Worm (Caenorhabditis elegans) whole organism, L1 larva: ENCODE data around the gene ZK1290.13.

Experiments
- C16A3.4 ChIP-seq: fragments of 150-350 bp; optimal IDR thresholded peaks from 2 replicates; lab custom pipeline; 2014; ENCODE audit warnings: missing biosample characterization, missing genetic modification characterization
- Y116A8C.19 ChIP-seq: sonication (generic microtip); optimal IDR thresholded peaks from 2 replicates; lab custom pipeline; 2016; ENCODE audit warnings: missing compliant biosample characterization, missing genetic modification characterization, borderline replicate concordance
- alr-1 ChIP-seq: fragments of 200-800 bp; sonication (Bioruptor generic); optimal IDR thresholded peaks from 2 replicates; lab custom pipeline; 2018; ENCODE audit warnings: borderline replicate concordance, mild to moderate bottlenecking, missing genetic modification characterization, missing compliant biosample characterization
- blmp-1 ChIP-seq: fragments of 150-350 bp; optimal IDR thresholded peaks from 2 replicates; lab custom pipeline; 2014; ENCODE audit warnings: missing biosample characterization, missing genetic modification characterization
- ceh-63 ChIP-seq: fragments of 200-800 bp; sonication (Bioruptor generic); optimal IDR thresholded peaks from 2 replicates; lab custom pipeline; 2018; ENCODE audit warnings: mild to moderate bottlenecking, missing genetic modification characterization, missing compliant biosample characterization
- ceh-82 ChIP-seq, 3 experiments: fragments of 150-350 bp in 1 of 3; sonication (generic microtip) in 2 of 3; optimal IDR thresholded peaks; 2 replicates each; lab custom pipeline; 2014 to 2017; ENCODE audit warnings: missing biosample characterization in 3 of 3, missing genetic modification characterization in 3 of 3
- ceh-88 ChIP-seq: fragments of 200-800 bp; sonication (Bioruptor generic); IDR thresholded peaks from 2 replicates; pipeline ENCODE4 v1.3.6; 2022; ENCODE audit warnings: missing genetic modification characterization, missing compliant biosample characterization
- ceh-90 ChIP-seq: sonication (generic microtip); optimal IDR thresholded peaks from 2 replicates; lab custom pipeline; 2016; ENCODE audit warnings: missing genetic modification characterization, missing compliant biosample characterization
- efl-1 ChIP-seq, 4 experiments: fragments of 150-350 bp; optimal IDR thresholded peaks in 3 of 4; peaks in 1 of 4; 1 replicate in 1 of 4; 2 replicates in 3 of 4; lab custom pipeline; 2014; ENCODE audit warnings: missing biosample characterization in 2 of 4, missing genetic modification characterization in 2 of 4, missing genetic modification reagents in 2 of 4
- efl-3 ChIP-seq: fragments of 200-800 bp; sonication (Bioruptor generic); optimal IDR thresholded peaks from 2 replicates; lab custom pipeline; 2018; ENCODE audit warnings: mild to moderate bottlenecking, missing genetic modification characterization, missing compliant biosample characterization
- egl-13 ChIP-seq: sonication (generic microtip); optimal IDR thresholded peaks from 2 replicates; lab custom pipeline; 2016; ENCODE audit warnings: missing genotype, missing genetic modification reagents, missing genetic modification characterization, missing compliant biosample characterization
- elt-3 ChIP-seq, 6 experiments: fragments of 150-350 bp in 1 of 6; sonication (generic microtip); optimal IDR thresholded peaks; 2 replicates each; lab custom pipeline; 2017 to 2018; ENCODE audit warnings: missing biosample characterization in 6 of 6, missing genetic modification characterization in 6 of 6, inconsistent platforms in 1 of 6
- fos-1 ChIP-seq: fragments of 150-350 bp; optimal IDR thresholded peaks from 2 replicates; lab custom pipeline; 2014; ENCODE audit warnings: missing biosample characterization, missing genetic modification characterization
- grh-1 ChIP-seq: fragments of 200-800 bp; sonication (Bioruptor generic); IDR thresholded peaks from 2 replicates; pipeline ENCODE4 v1.3.6; 2022; ENCODE audit warnings: missing genetic modification reagents, missing genetic modification characterization, missing compliant biosample characterization
- hlh-17 ChIP-seq: fragments of 200-800 bp; sonication (Bioruptor generic); optimal IDR thresholded peaks from 2 replicates; lab custom pipeline; 2018; ENCODE audit warnings: missing genetic modification characterization, mild to moderate bottlenecking, missing compliant biosample characterization, moderate library complexity, borderline replicate concordance
- irx-1 ChIP-seq: sonication (generic microtip); optimal IDR thresholded peaks from 2 replicates; lab custom pipeline; 2016; ENCODE audit warnings: missing genetic modification characterization, missing compliant biosample characterization
- lin-15B ChIP-seq: fragments of 150-350 bp; sonication (generic microtip); optimal IDR thresholded peaks from 3 replicates; lab custom pipeline; 2014; ENCODE audit warnings: missing biosample characterization, missing genetic modification characterization
- lin-35 ChIP-seq, 2 experiments: fragments of 150-350 bp; optimal IDR thresholded peaks; 2 replicates each; lab custom pipeline; 2014; ENCODE audit warnings: missing biosample characterization in 2 of 2, missing genetic modification characterization in 2 of 2, missing genetic modification reagents in 2 of 2
- mef-2 ChIP-seq: fragments of 150-350 bp; optimal IDR thresholded peaks from 2 replicates; lab custom pipeline; 2014; ENCODE audit warnings: missing biosample characterization, missing genetic modification characterization
- mep-1 ChIP-seq: fragments of 150-350 bp; optimal IDR thresholded peaks from 2 replicates; lab custom pipeline; 2014; ENCODE audit warnings: missing biosample characterization, missing genetic modification characterization
- nhr-12 ChIP-seq: sonication (generic microtip); optimal IDR thresholded peaks from 2 replicates; lab custom pipeline; 2017; ENCODE audit warnings: missing biosample characterization, missing genetic modification characterization
- nhr-28 ChIP-seq: fragments of 150-350 bp; optimal IDR thresholded peaks from 2 replicates; lab custom pipeline; 2014; ENCODE audit warnings: missing biosample characterization, missing genetic modification characterization
- nhr-47 ChIP-seq: sonication (generic microtip); optimal IDR thresholded peaks from 2 replicates; lab custom pipeline; 2016; ENCODE audit warnings: mild to moderate bottlenecking, missing genetic modification characterization, moderate library complexity, missing compliant biosample characterization
- nhr-77 ChIP-seq: fragments of 150-350 bp; optimal IDR thresholded peaks from 2 replicates; lab custom pipeline; 2014; ENCODE audit warnings: missing biosample characterization, missing genetic modification characterization
- nhr-84 ChIP-seq: sonication (generic microtip); optimal IDR thresholded peaks from 2 replicates; lab custom pipeline; 2017; ENCODE audit warnings: missing biosample characterization, missing genetic modification characterization
- nhr-85 ChIP-seq: sonication (generic microtip); peaks from one replicate; lab custom pipeline; 2016; ENCODE audit warnings: missing genetic modification characterization, inconsistent platforms, missing compliant biosample characterization
- pqm-1 ChIP-seq: sonication (generic microtip); optimal IDR thresholded peaks from 3 replicates; lab custom pipeline; 2017; ENCODE audit warnings: missing biosample characterization, missing genetic modification characterization
- skn-1 ChIP-seq: fragments of 150-350 bp; optimal IDR thresholded peaks from 2 replicates; lab custom pipeline; 2014; ENCODE audit warnings: missing biosample characterization, missing genetic modification characterization
- snpc-4 ChIP-seq: fragments of 150-350 bp; optimal IDR thresholded peaks from 2 replicates; lab custom pipeline; 2014; ENCODE audit warnings: missing biosample characterization, missing genetic modification characterization
- tbx-2 ChIP-seq: sonication (generic microtip); optimal IDR thresholded peaks from 2 replicates; lab custom pipeline; 2016; ENCODE audit warnings: missing genetic modification characterization, missing compliant biosample characterization
- unc-98 ChIP-seq: fragments of 200-800 bp; sonication (Bioruptor generic); IDR thresholded peaks from 2 replicates; pipeline ENCODE4 v1.3.6; 2022; ENCODE audit warnings: missing genetic modification characterization, missing compliant biosample characterization
- ztf-4 ChIP-seq: fragments of 150-350 bp; optimal IDR thresholded peaks from 2 replicates; lab custom pipeline; 2014; ENCODE audit warnings: missing biosample characterization, missing genetic modification characterization

Gene ZK1290.13

ce11 chrII:7529078-7529683 is 5.6 kb upstream of the ZK1290.13 start, which contains the start of gene ZK1290.5 (continued):
- TF ChIP-seq lin-15B (tag; lab: Kevin White, UChicago) (no peak), irx-1 (tag; lab: Kevin White, UChicago) (peak; percentile 80), ceh-88 (GFP tag; lab: Robert Waterston, UW) (peak; percentile 53), ceh-90 (tag; lab: Kevin White, UChicago) (no peak), fos-1 (tag; lab: Kevin White, UChicago) (peak; percentile 23), nhr-47 (tag; lab: Kevin White, UChicago) (peak; percentile 86), nhr-77 (tag; lab: Kevin White, UChicago) (peak; percentile 91), efl-3 (no peak), nhr-84 (tag; lab: Kevin White, UChicago) (no peak), hlh-17 (GFP tag; lab: Kevin White, UChicago) (no peak), snpc-4 (peak; percentile 33), ceh-82 (tag; optimal IDR thresholded peaks at IDR 0.05; lab: Kevin White, UChicago) (peak in 2 of 3 experiments; percentile 25 to 63)

- TF ChIP-seq C16A3.4 (tag; lab: Kevin White, UChicago) (no peak), efl-1 (optimal IDR thresholded peaks at IDR 0.05; lab: Kevin White, UChicago) (no peak), efl-1 (GFP tag; optimal IDR thresholded peaks at IDR 0.05 in 1 of 2; lab: Kevin White, UChicago) (peak in 1 of 2 experiments; percentile 10), blmp-1 (peak; percentile 94), nhr-28 (tag; lab: Kevin White, UChicago) (no peak)
Observed at ce11 chrII:7530944-7531343, 3.9 kb upstream of the ZK1290.13 start, which contains the start of gene wrt-1. Gene wrt-1 (plus strand): TSS chrII:7530996.

- no peak for TF ChIP-seq efl-1 (optimal IDR thresholded peaks at IDR 0.05; lab: Kevin White, UChicago)
- peak in 1 of 2 experiments; percentile 72 for TF ChIP-seq efl-1 (GFP tag; optimal IDR thresholded peaks at IDR 0.05 in 1 of 2; lab: Kevin White, UChicago)
- TF ChIP-seq skn-1 (tag; lab: Kevin White, UChicago), result no peak
- TF ChIP-seq nhr-77 (tag; lab: Kevin White, UChicago), result no peak
- peak; percentile 69 for TF ChIP-seq nhr-85
- no peak for TF ChIP-seq C16A3.4 (tag; lab: Kevin White, UChicago)
- TF ChIP-seq mef-2, result no peak
- peak; percentile 64 for TF ChIP-seq blmp-1
- no peak for TF ChIP-seq egl-13 (tag; lab: Kevin White, UChicago)
- no peak for TF ChIP-seq lin-35 (GFP tag; optimal IDR thresholded peaks at IDR 0.05; lab: Kevin White, UChicago)
- TF ChIP-seq grh-1, result peak; percentile 62; the same call in 1 of the 2 replicates
- no peak for TF ChIP-seq fos-1 (tag; lab: Kevin White, UChicago)
- TF ChIP-seq pqm-1 (tag; lab: Kevin White, UChicago), result no peak
- no peak for TF ChIP-seq mep-1 (tag; lab: Kevin White, UChicago)
- no peak for TF ChIP-seq nhr-12 (tag; lab: Kevin White, UChicago)
- TF ChIP-seq alr-1 (tag; lab: Kevin White, UChicago), result no peak
- no peak for TF ChIP-seq lin-15B (tag; lab: Kevin White, UChicago)
- peak in 3 of 6 experiments; percentile 3 to 26 (median 9) for TF ChIP-seq elt-3 (tag; optimal IDR thresholded peaks at IDR 0.05; lab: Kevin White, UChicago)
Observed at ce11 chrII:7531478-7531877, 3.3 kb upstream of the ZK1290.13 start.

DNA sequence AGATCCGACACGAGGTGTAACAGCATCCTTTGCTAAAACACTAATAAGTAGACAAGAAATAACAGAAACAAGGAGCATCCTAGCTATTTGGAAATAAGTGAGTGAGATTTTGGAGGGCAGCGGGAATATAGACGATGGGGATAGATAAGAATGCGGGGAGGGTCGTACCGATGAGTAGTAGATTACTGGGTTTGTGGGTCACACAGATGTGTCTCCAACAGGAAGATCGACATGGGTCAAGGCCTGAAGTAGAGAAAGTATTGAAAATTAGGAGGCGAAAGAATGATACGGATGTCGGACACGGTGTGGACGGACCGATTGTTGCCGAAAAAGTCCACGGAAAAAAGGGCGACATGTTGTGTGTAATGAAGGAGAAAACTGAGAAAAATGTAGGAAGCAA is 437 bp upstream of the ZK1290.13 start, which contains the start of gene wrt-10:
wrt-10 (minus strand) TSS at position 195 of the 400 bp plus-strand sequence.
- TF ChIP-seq Y116A8C.19 (tag; lab: Kevin White, UChicago), result no peak
- TF ChIP-seq unc-98, result no peak
- TF ChIP-seq irx-1 (tag; lab: Kevin White, UChicago), result no peak
- TF ChIP-seq hlh-17 (GFP tag; lab: Kevin White, UChicago), result no peak
- peak; percentile 57 for TF ChIP-seq nhr-85
- no peak for TF ChIP-seq ztf-4 (tag; lab: Kevin White, UChicago)
- TF ChIP-seq tbx-2 (tag; lab: Kevin White, UChicago), result no peak
- TF ChIP-seq ceh-63 (GFP tag; lab: Kevin White, UChicago), result no peak
- TF ChIP-seq blmp-1, result peak; percentile 91
